Fruit fly (Drosophila melanogaster): ENCODE data around the gene hzg.

dm6 chr3L:16048086-16048485, 43.5 kb upstream of the hzg start:
- TF ChIP-seq Pdp1 (GFP tag; optimal IDR thresholded peaks at IDR 0.05) (no peak), Max (GFP tag; optimal IDR thresholded peaks at IDR 0.05) (no peak), CG13287 (GFP tag; IDR thresholded peaks at IDR 0.05; ENCODE audit: partially characterized antibody) (no peak), chinmo (GFP tag; IDR thresholded peaks at IDR 0.05; ENCODE audit: partially characterized antibody) (no peak), CG12659 (GFP tag; optimal IDR thresholded peaks at IDR 0.05) (peak; percentile 43), CG9932 (GFP tag; IDR thresholded peaks at IDR 0.05) (peak; percentile 74), wdn (GFP tag; IDR thresholded peaks at IDR 0.05) (peak; percentile 40; the same call in 1 of the 2 replicates), crp (GFP tag; optimal IDR thresholded peaks at IDR 0.05) (no peak), Side (GFP tag; optimal IDR thresholded peaks at IDR 0.05) (peak; percentile 1), ttk (GFP tag; IDR thresholded peaks at IDR 0.05) (0 out of 2 replicates have a peak, but pooled peaks have one; percentile 20), CG11504 (tag; optimal IDR thresholded peaks at IDR 0.05) (peak; percentile 46), CHES-1-like (GFP tag; optimal IDR thresholded peaks at IDR 0.05) (peak; percentile 40), zfh2 (GFP tag; optimal IDR thresholded peaks at IDR 0.05) (peak; percentile 57), trem (tag; optimal IDR thresholded peaks at IDR 0.05) (no peak)
